Worm (Caenorhabditis elegans): ENCODE measurements around the gene B0496.11.

B0496.11 gene

ce11 chrIV:7400502-7401118, 33.1 kb downstream of the B0496.11 start:
- TF ChIP-seq egl-5 (tag; optimal IDR thresholded peaks at IDR 0.05) (peak; percentile 41), nfya-1 (tag; optimal IDR thresholded peaks at IDR 0.05; ENCODE audit: insufficient read depth) (peak; percentile 62), pqm-1 (tag; optimal IDR thresholded peaks at IDR 0.05) (no peak), fkh-10 (GFP tag; optimal IDR thresholded peaks at IDR 0.05) (peak; percentile 19), hmg-11 (tag; optimal IDR thresholded peaks at IDR 0.05) (peak; percentile 67), skn-1 (tag; optimal IDR thresholded peaks at IDR 0.05) (no peak)

- no peak for TF ChIP-seq mdl-1 (tag; optimal IDR thresholded peaks at IDR 0.05)
- TF ChIP-seq lsy-12 (tag; optimal IDR thresholded peaks at IDR 0.05), result peak; percentile 28
- TF ChIP-seq ama-1 (optimal IDR thresholded peaks at IDR 0.05), result peak; percentile 14
- TF ChIP-seq ZK546.5 (tag; optimal IDR thresholded peaks at IDR 0.05), result no peak
- TF ChIP-seq nfya-1 (tag; optimal IDR thresholded peaks at IDR 0.05; ENCODE audit: insufficient read depth), result no peak
- no peak for TF ChIP-seq ceh-16 (tag; optimal IDR thresholded peaks at IDR 0.05)
- TF ChIP-seq nhr-11 (tag; optimal IDR thresholded peaks at IDR 0.05), result no peak
- no peak for TF ChIP-seq elt-1 (tag; optimal IDR thresholded peaks at IDR 0.05)
- TF ChIP-seq R02D3.7 (tag; optimal IDR thresholded peaks at IDR 0.05), result no peak
- no peak for TF ChIP-seq eor-1 (tag; optimal IDR thresholded peaks at IDR 0.05)
- TF ChIP-seq fos-1 (tag; optimal IDR thresholded peaks at IDR 0.05), result no peak
These were observed 36.3 kb downstream of the B0496.11 start for ce11 chrIV:7397507-7397906.

DNA sequence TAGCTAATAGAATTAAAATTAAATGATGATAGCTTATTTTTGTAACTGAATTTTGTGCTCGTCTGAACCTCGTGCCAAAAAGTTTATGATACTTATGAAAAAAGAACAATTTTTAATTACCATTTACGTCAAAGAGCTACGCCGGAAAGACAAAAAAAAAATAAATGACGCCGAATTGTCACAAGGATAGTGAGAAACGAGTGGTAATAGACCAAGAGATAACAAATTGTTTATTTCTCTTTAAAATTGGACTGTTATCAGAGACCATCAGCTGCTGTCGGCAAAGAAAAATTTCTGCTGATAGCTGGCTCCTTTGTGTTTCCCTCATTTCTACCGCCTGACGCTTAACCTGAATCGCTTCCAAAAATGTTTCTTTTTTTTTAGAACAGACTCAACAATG, 40.1 kb downstream of the B0496.11 start, which contains the start of gene pitr-1:
pitr-1 (plus strand) TSS at position 386 of the 400 bp plus-strand sequence.
- TF ChIP-seq nhr-43 (tag; optimal IDR thresholded peaks at IDR 0.05; ENCODE audit: poor library complexity, severe bottlenecking) (no peak), jun-1 (tag; optimal IDR thresholded peaks at IDR 0.05) (peak; percentile 70), pha-4 (tag; optimal IDR thresholded peaks at IDR 0.05) (peak; percentile 30), pqm-1 (tag; optimal IDR thresholded peaks at IDR 0.05) (peak; percentile 83), nhr-25 (tag; optimal IDR thresholded peaks at IDR 0.05) (no peak), elt-2 (tag; optimal IDR thresholded peaks at IDR 0.05) (peak; percentile 87), skn-1 (tag; optimal IDR thresholded peaks at IDR 0.05) (no peak)

DNA sequence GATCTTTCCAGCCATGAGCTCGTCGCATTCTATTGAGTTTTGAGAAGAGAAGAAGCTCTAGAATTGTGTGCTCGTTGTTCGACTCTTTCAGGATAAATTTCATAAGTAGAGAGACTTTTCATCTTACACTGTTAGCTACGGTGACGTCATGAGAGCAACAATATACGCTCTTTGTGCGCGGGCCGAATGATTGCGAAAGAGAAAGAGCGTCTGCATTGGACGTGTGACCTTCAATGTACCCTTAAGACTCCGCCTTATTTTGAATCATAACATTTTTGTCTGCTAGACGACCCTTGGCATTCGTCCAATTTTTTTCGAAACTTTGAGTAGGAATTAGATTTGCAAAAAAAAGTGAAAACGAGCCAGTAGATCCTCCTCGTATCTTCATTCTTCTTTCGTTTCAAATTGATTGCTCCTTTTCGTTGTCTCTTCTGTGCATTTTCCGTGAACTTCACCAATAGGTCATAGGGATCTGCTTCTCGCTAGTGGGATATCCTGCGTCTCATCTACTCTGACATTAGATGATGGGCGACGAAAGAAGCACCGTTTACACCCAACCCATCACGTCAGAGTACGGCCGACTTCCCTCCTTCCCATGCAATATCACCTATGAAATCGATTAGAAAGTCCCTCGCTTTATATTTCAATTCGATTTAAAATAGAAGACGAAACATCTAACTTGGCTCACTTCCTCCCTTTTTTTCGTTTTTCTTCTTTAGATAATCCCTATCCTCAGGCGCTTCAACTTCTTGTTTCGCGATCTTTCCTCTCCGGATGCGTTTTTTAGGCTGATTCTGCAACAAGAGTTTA, 42.0 kb downstream of the B0496.11 start:
- TF ChIP-seq pha-4 (tag; optimal IDR thresholded peaks at IDR 0.05) (peak; percentile 49), fkh-10 (GFP tag; optimal IDR thresholded peaks at IDR 0.05) (peak; percentile 75), sea-2 (GFP tag; optimal IDR thresholded peaks at IDR 0.05) (peak; percentile 60), ama-1 (optimal IDR thresholded peaks at IDR 0.05) (peak; percentile 49), nfya-1 (tag; optimal IDR thresholded peaks at IDR 0.05; ENCODE audit: insufficient read depth) (peak; percentile 61), egl-27 (tag; optimal IDR thresholded peaks at IDR 0.05) (no peak), lin-39 (tag; optimal IDR thresholded peaks at IDR 0.05) (peak; percentile 32), snpc-4 (tag; optimal IDR thresholded peaks at IDR 0.05) (no peak), ceh-82 (tag; optimal IDR thresholded peaks at IDR 0.05) (no peak)

DNA sequence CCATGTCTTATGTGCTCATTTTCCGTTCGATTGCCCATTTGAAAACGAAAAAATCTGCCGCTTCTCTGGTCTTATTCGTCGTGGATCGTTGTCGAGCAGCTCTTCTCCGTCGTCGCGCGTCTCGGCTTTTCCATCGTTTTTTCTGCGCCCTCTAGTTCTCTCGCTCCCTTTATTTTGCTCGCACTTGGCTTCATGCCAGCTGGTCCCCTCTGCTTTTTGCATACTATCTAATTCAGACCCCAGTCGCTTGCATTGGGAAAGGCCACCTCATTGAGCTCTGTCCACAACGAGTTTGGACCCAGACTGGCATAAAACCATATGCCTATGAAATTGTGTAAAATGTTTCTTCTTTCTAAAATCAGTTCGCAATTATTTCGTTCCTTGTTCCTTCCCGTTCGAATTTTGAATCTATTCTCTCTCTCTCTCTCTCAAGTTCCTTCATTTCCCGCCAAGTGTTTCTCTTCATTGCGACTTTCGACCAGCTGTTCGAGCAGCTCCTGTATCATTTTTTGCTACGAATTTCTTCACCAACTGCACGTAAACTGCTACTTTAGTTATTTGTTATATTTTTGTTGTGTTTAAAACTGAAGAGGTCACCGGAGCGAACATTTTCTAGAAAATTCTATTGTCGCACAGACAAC, 43.5 kb downstream of the B0496.11 start:
- no peak for TF ChIP-seq nhr-43 (tag; optimal IDR thresholded peaks at IDR 0.05; ENCODE audit: poor library complexity, severe bottlenecking)
- no peak for TF ChIP-seq aly-2 (tag; optimal IDR thresholded peaks at IDR 0.05)
- TF ChIP-seq egl-5 (tag; optimal IDR thresholded peaks at IDR 0.05), result peak; percentile 19
- TF ChIP-seq nhr-28 (tag; optimal IDR thresholded peaks at IDR 0.05), result no peak
- TF ChIP-seq nfya-1 (tag; optimal IDR thresholded peaks at IDR 0.05; ENCODE audit: insufficient read depth), result peak; percentile 66
- TF ChIP-seq elt-1 (tag; optimal IDR thresholded peaks at IDR 0.05), result no peak
- no peak for TF ChIP-seq pha-4 (tag; optimal IDR thresholded peaks at IDR 0.05)
- no peak for TF ChIP-seq eor-1 (tag; optimal IDR thresholded peaks at IDR 0.05)
- TF ChIP-seq unc-62 (GFP tag; optimal IDR thresholded peaks at IDR 0.05), result no peak
- peak; percentile 59 for TF ChIP-seq hmg-11 (tag; optimal IDR thresholded peaks at IDR 0.05)
- peak; percentile 66 for TF ChIP-seq lin-39 (tag; optimal IDR thresholded peaks at IDR 0.05)
- TF ChIP-seq jun-1 (tag; optimal IDR thresholded peaks at IDR 0.05), result no peak
- TF ChIP-seq tbx-2 (tag; optimal IDR thresholded peaks at IDR 0.05), result no peak

All from whole organism, L3 larva.